Worm (Caenorhabditis elegans) whole organism, early embryonic: ENCODE data around the gene cutl-19.

ENCODE experiments used
- B0310.2 ChIP-seq: sonication (generic microtip); optimal IDR thresholded peaks from 2 replicates; lab custom pipeline; 2016; ENCODE audit warnings: mild to moderate bottlenecking, missing genetic modification characterization, missing compliant biosample characterization
- F13C5.2 ChIP-seq: sonication (generic microtip); optimal IDR thresholded peaks from 2 replicates; lab custom pipeline; 2017; ENCODE audit warnings: mild to moderate bottlenecking, missing genetic modification characterization, inconsistent platforms, missing compliant biosample characterization
- aly-1 ChIP-seq: sonication (generic microtip); optimal IDR thresholded peaks from 2 replicates; lab custom pipeline; 2016; ENCODE audit warnings: missing genetic modification characterization, missing compliant biosample characterization
- ama-1 ChIP-seq: fragments of 150-350 bp; optimal IDR thresholded peaks from 2 replicates; lab custom pipeline; 2014
- ceh-13 ChIP-seq: fragments of 200-800 bp; sonication (Bioruptor generic); optimal IDR thresholded peaks from 2 replicates; lab custom pipeline; 2018; ENCODE audit warnings: mild to moderate bottlenecking, missing genetic modification characterization, missing compliant biosample characterization
- ceh-36 ChIP-seq: sonication (generic microtip); optimal IDR thresholded peaks from 2 replicates; lab custom pipeline; 2016; ENCODE audit warnings: missing genetic modification characterization, inconsistent platforms, missing compliant biosample characterization
- ets-7 ChIP-seq: sonication (generic microtip); optimal IDR thresholded peaks from 2 replicates; lab custom pipeline; 2016; ENCODE audit warnings: missing genotype, missing genetic modification characterization, missing compliant biosample characterization
- flt-1 ChIP-seq: fragments of 200-800 bp; sonication (Bioruptor generic); IDR thresholded peaks from 2 replicates; pipeline ENCODE4 v1.3.6; 2022; ENCODE audit warnings: missing genetic modification characterization, missing compliant biosample characterization
- hmbx-1 ChIP-seq: sonication (generic microtip); optimal IDR thresholded peaks from 2 replicates; lab custom pipeline; 2016; ENCODE audit warnings: mild to moderate bottlenecking, missing genetic modification characterization, missing compliant biosample characterization
- hmg-4 ChIP-seq: fragments of 200-800 bp; sonication (Bioruptor generic); optimal IDR thresholded peaks from 2 replicates; lab custom pipeline; 2018; ENCODE audit warnings: mild to moderate bottlenecking, missing genetic modification characterization, missing compliant biosample characterization
- hnd-1 ChIP-seq: sonication (generic microtip); optimal IDR thresholded peaks from 2 replicates; lab custom pipeline; 2016; ENCODE audit warnings: missing genetic modification characterization, missing compliant biosample characterization
- pes-1 ChIP-seq: fragments of 200-800 bp; sonication (Bioruptor generic); IDR thresholded peaks from 2 replicates; pipeline ENCODE4 v1.3.6; 2022; ENCODE audit warnings: missing genetic modification reagents, missing genetic modification characterization, missing compliant biosample characterization
- scrt-1 ChIP-seq: fragments of 200-800 bp; sonication (Bioruptor generic); IDR thresholded peaks from 2 replicates; pipeline ENCODE4 v1.3.6; 2022; ENCODE audit warnings: missing genetic modification characterization, missing compliant biosample characterization
- sea-1 ChIP-seq: fragments of 200-800 bp; sonication (Bioruptor generic); conservative IDR thresholded peaks from 2 replicates; pipeline ENCODE4 v1.3.6; 2022; ENCODE audit warnings: missing genetic modification characterization, missing compliant biosample characterization
- tbx-11 ChIP-seq: fragments of 200-800 bp; sonication (Bioruptor generic); IDR thresholded peaks from 2 replicates; pipeline ENCODE4 v1.3.6; 2022; ENCODE audit warnings: missing genetic modification characterization, missing compliant biosample characterization
- tbx-37 ChIP-seq: fragments of 200-800 bp; sonication (Bioruptor generic); conservative IDR thresholded peaks from 2 replicates; pipeline ENCODE4 v1.3.6; 2022; ENCODE audit warnings: missing genetic modification reagents, missing genetic modification characterization, missing compliant biosample characterization
- tra-4 ChIP-seq: sonication (generic microtip); optimal IDR thresholded peaks from 2 replicates; lab custom pipeline; 2017; ENCODE audit warnings: missing genetic modification characterization, missing compliant biosample characterization

Gene cutl-19

ce11 chrIII:5228839-5229238 lies 11.4 kb upstream of the cutl-19 start:
- TF ChIP-seq scrt-1 (GFP tag; lab: Robert Waterston, UW) = no peak
- no peak for TF ChIP-seq B0310.2 (tag; lab: Kevin White, UChicago)
- no peak for TF ChIP-seq ama-1 (lab: Kevin White, UChicago)
- no peak for TF ChIP-seq aly-1 (tag; lab: Kevin White, UChicago)
- no peak for TF ChIP-seq hmg-4 (GFP tag; lab: Kevin White, UChicago)
- TF ChIP-seq ets-7 (tag; lab: Kevin White, UChicago) = no peak
- no peak for TF ChIP-seq pes-1
- no peak for TF ChIP-seq tra-4 (tag; lab: Kevin White, UChicago)
- no peak for TF ChIP-seq tbx-11
- TF ChIP-seq hnd-1 (tag; lab: Kevin White, UChicago) = no peak
- TF ChIP-seq F13C5.2 (tag; lab: Kevin White, UChicago) = no peak
- no peak for TF ChIP-seq tbx-37
- TF ChIP-seq hmbx-1 (tag; lab: Kevin White, UChicago) = no peak
- TF ChIP-seq sea-1 = no peak
- TF ChIP-seq flt-1 (GFP tag; lab: Robert Waterston, UW) = no peak
- no peak for TF ChIP-seq ceh-36 (tag; lab: Kevin White, UChicago)
- TF ChIP-seq ceh-13 (GFP tag; lab: Kevin White, UChicago) = no peak

DNA sequence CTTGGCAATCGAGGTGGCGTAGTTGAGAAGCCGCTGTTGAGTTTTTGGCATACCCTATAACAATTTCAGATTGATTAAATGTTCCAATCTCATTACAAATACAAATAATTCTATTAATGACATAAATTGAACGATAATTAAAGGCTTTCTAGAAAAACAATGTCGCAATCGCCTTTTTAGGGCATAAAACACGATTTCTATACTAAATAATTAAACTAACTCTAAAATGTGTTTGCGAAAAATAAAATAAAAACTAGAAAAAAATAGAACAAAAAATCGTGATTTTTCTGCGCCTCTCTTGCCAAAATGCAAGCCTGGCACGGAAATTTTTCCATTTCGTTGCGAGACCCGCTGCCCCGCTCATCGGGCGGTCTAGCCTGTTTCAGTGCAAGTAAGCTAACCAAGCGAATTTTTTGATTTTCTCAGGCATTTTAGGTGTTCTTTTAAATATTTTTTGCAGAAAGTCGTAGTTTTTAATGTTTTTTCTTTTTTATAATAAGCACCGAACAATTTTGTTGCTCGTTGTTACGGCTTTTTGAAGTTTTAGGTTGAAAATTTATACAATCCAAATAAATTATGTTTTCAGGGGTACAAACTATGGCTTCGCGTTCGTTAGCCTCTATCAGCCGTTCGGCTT lies 10.5 kb upstream of the cutl-19 start, which contains the start of the genes C34E10.12, C34E10.10 and atp-2:
Gene C34E10.12, minus strand, starts transcription at position 51 of the 637 bp plus-strand sequence.
Gene C34E10.10, minus strand, starts transcription at position 54 of the 637 bp plus-strand sequence.
Gene atp-2, plus strand, starts transcription at position 587 of the 637 bp plus-strand sequence.
- peak; percentile 14 for TF ChIP-seq hmg-4 (GFP tag; lab: Kevin White, UChicago)
- TF ChIP-seq F13C5.2 (tag; lab: Kevin White, UChicago) = peak; percentile 75
- TF ChIP-seq hmbx-1 (tag; lab: Kevin White, UChicago) = no peak
- TF ChIP-seq tra-4 (tag; lab: Kevin White, UChicago) = no peak
- peak; percentile 51; the same call in 1 of the 2 replicates for TF ChIP-seq pes-1

DNA sequence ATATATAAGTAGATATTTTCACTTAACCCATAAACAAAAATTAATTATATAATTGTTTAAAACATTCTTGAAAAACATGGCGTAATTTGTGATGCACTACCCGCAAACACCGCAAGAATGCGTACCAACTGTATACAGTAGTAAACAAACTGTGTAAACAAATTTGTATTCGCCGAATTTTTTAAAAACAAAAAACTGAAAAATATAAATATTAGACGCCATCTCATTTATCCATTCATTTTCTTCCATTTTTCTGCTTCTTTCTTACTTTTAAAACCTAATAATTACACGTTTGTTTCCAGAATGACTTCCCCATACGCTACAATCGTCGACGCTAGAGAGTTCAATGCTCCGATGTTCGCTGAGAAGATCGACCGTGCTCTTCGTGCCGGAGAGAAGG lies 7.9 kb upstream of the cutl-19 start, which contains the start of gene nex-1:
Gene nex-1, plus strand, starts transcription at position 301 of the 400 bp plus-strand sequence.
- no peak for TF ChIP-seq B0310.2 (tag; lab: Kevin White, UChicago)

ce11 chrIII:5224908-5225307 lies 7.5 kb upstream of the cutl-19 start:
- TF ChIP-seq tbx-37 = no peak
- TF ChIP-seq hmg-4 (GFP tag; lab: Kevin White, UChicago) = no peak
- no peak for TF ChIP-seq ets-7 (tag; lab: Kevin White, UChicago)
- no peak for TF ChIP-seq ceh-13 (GFP tag; lab: Kevin White, UChicago)
- no peak for TF ChIP-seq hmbx-1 (tag; lab: Kevin White, UChicago)
- no peak for TF ChIP-seq B0310.2 (tag; lab: Kevin White, UChicago)
- no peak for TF ChIP-seq pes-1
- no peak for TF ChIP-seq ceh-36 (tag; lab: Kevin White, UChicago)
- TF ChIP-seq aly-1 (tag; lab: Kevin White, UChicago) = no peak
- TF ChIP-seq scrt-1 (GFP tag; lab: Robert Waterston, UW) = no peak
- no peak for TF ChIP-seq F13C5.2 (tag; lab: Kevin White, UChicago)
- no peak for TF ChIP-seq tbx-11

- TF ChIP-seq F13C5.2 (tag; lab: Kevin White, UChicago) = no peak
- no peak for TF ChIP-seq pes-1
- no peak for TF ChIP-seq tra-4 (tag; lab: Kevin White, UChicago)
- no peak for TF ChIP-seq hmbx-1 (tag; lab: Kevin White, UChicago)
- no peak for TF ChIP-seq scrt-1 (GFP tag; lab: Robert Waterston, UW)
- no peak for TF ChIP-seq flt-1 (GFP tag; lab: Robert Waterston, UW)
Observed at ce11 chrIII:5222777-5223176, 5.4 kb upstream of the cutl-19 start.

- TF ChIP-seq pes-1 = no peak
- no peak for TF ChIP-seq hmbx-1 (tag; lab: Kevin White, UChicago)
- no peak for TF ChIP-seq aly-1 (tag; lab: Kevin White, UChicago)
- TF ChIP-seq ceh-13 (GFP tag; lab: Kevin White, UChicago) = no peak
- no peak for TF ChIP-seq ama-1 (lab: Kevin White, UChicago)
- TF ChIP-seq ets-7 (tag; lab: Kevin White, UChicago) = no peak
- no peak for TF ChIP-seq hnd-1 (tag; lab: Kevin White, UChicago)
Observed at ce11 chrIII:5221820-5222219, 4.4 kb upstream of the cutl-19 start.

DNA sequence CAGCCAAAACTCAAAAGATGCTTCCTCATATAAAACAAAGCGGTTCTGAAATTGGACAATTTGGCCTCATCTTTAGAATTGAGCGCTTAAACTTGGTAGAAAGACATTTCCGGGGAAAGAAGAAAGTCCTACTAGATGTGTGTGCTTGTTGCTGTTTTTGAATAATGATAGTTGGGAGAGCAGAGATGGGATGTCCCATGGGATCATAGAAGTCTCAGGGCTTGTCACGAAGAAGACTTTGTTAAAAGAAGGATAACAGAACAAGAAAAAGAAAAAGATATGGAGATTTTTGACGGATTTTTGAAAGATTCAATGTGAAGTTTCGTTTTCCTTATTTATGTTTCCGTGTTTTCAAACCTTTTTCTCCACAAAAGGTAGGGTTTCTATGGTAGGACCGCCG lies 1.3 kb upstream of the cutl-19 start, which contains the start of gene ZC155.2:
Gene ZC155.2, plus strand, starts transcription at position 301 of the 400 bp plus-strand sequence.
- no peak for TF ChIP-seq hmbx-1 (tag; lab: Kevin White, UChicago)
- TF ChIP-seq sea-1 = no peak
- TF ChIP-seq ets-7 (tag; lab: Kevin White, UChicago) = no peak
- TF ChIP-seq tbx-37 = no peak
- TF ChIP-seq ceh-13 (GFP tag; lab: Kevin White, UChicago) = no peak
- no peak for TF ChIP-seq hmg-4 (GFP tag; lab: Kevin White, UChicago)
- no peak for TF ChIP-seq flt-1 (GFP tag; lab: Robert Waterston, UW)
- TF ChIP-seq ceh-36 (tag; lab: Kevin White, UChicago) = no peak
- TF ChIP-seq aly-1 (tag; lab: Kevin White, UChicago) = no peak
- no peak for TF ChIP-seq pes-1
- no peak for TF ChIP-seq hnd-1 (tag; lab: Kevin White, UChicago)
- no peak for TF ChIP-seq tbx-11
- TF ChIP-seq scrt-1 (GFP tag; lab: Robert Waterston, UW) = no peak
- TF ChIP-seq tra-4 (tag; lab: Kevin White, UChicago) = no peak
- no peak for TF ChIP-seq F13C5.2 (tag; lab: Kevin White, UChicago)
- no peak for TF ChIP-seq ama-1 (lab: Kevin White, UChicago)
